Worm (Caenorhabditis elegans) whole organism, early embryonic: ENCODE data around the gene irld-28.

Experiments used
- ama-1 ChIP-seq: fragments of 150-350 bp; optimal IDR thresholded peaks from 2 replicates; lab custom pipeline; 2014
- flt-1 ChIP-seq: fragments of 200-800 bp; sonication (Bioruptor generic); IDR thresholded peaks from 2 replicates; pipeline ENCODE4 v1.3.6; 2022; ENCODE audit warnings: missing genetic modification characterization, missing compliant biosample characterization

- no peak for TF ChIP-seq flt-1 (GFP tag; lab: Robert Waterston, UW)
- TF ChIP-seq ama-1 (lab: Kevin White, UChicago), result no peak
Observed at ce11 chrV:2342083-2342482, 6.0 kb upstream of the irld-28 start.
